Worm (Caenorhabditis elegans) whole organism, young adult: ENCODE results near the gene set-25.

Source experiments
- B0035.1 ChIP-seq: sonication (generic microtip); optimal IDR thresholded peaks from 2 replicates; lab custom pipeline; 2016; ENCODE audit warnings: missing genetic modification characterization, mild to moderate bottlenecking, missing compliant biosample characterization, missing genotype, missing genetic modification reagents
- B0261.1 ChIP-seq: sonication (generic microtip); optimal IDR thresholded peaks from 2 replicates; lab custom pipeline; 2016; ENCODE audit warnings: mild to moderate bottlenecking, missing genetic modification characterization, moderate library complexity, missing compliant biosample characterization
- F33H1.4 ChIP-seq: fragments of 200-800 bp; sonication (Bioruptor generic); IDR thresholded peaks from 2 replicates; pipeline ENCODE4 v1.3.6; 2022; ENCODE audit warnings: missing genetic modification reagents, missing genetic modification characterization, missing compliant biosample characterization
- F37B4.10 ChIP-seq: fragments of 200-800 bp; sonication (Bioruptor generic); IDR thresholded peaks from 2 replicates; pipeline ENCODE4 v1.3.6; 2022; ENCODE audit warnings: missing genetic modification characterization, missing compliant biosample characterization
- F39B2.1 ChIP-seq: fragments of 200-800 bp; sonication (Bioruptor generic); IDR thresholded peaks from 2 replicates; pipeline ENCODE4 v1.3.6; 2022; ENCODE audit warnings: missing genetic modification reagents, missing genetic modification characterization, missing compliant biosample characterization
- Y53G8AR.9 ChIP-seq: fragments of 200-800 bp; sonication (Bioruptor generic); conservative IDR thresholded peaks from 2 replicates; pipeline ENCODE4 v1.3.6; 2022; ENCODE audit warnings: missing genetic modification reagents, missing genetic modification characterization, missing compliant biosample characterization
- Y56A3A.18 ChIP-seq: fragments of 200-800 bp; sonication (Bioruptor generic); IDR thresholded peaks from 2 replicates; pipeline ENCODE4 v1.3.6; 2022; ENCODE audit warnings: missing genetic modification reagents, missing genetic modification characterization, missing compliant biosample characterization
- Y95B8A.8 ChIP-seq: fragments of 200-800 bp; sonication (Bioruptor generic); IDR thresholded peaks from 2 replicates; pipeline ENCODE4 v1.3.6; 2022; ENCODE audit warnings: missing genetic modification reagents, missing genetic modification characterization, missing compliant biosample characterization
- attf-3 ChIP-seq: fragments of 200-800 bp; sonication (Bioruptor generic); conservative IDR thresholded peaks from 2 replicates; pipeline ENCODE4 v1.3.6; 2022; ENCODE audit warnings: missing genetic modification reagents, missing genetic modification characterization, missing compliant biosample characterization
- attf-5 ChIP-seq: fragments of 200-800 bp; sonication (Bioruptor generic); optimal IDR thresholded peaks from 2 replicates; lab custom pipeline; 2018; ENCODE audit warnings: mild to moderate bottlenecking, missing genetic modification characterization, missing compliant biosample characterization
- attf-6 ChIP-seq: fragments of 200-800 bp; sonication (Bioruptor generic); IDR thresholded peaks from 2 replicates; pipeline ENCODE4 v1.3.6; 2022; ENCODE audit warnings: missing genetic modification reagents, missing genetic modification characterization, missing compliant biosample characterization
- cebp-1 ChIP-seq, 2 experiments: fragments of 200-800 bp in 1 of 2; sonication (Bioruptor generic) in 1 of 2; sonication (generic microtip) in 1 of 2; IDR thresholded peaks in 1 of 2; optimal IDR thresholded peaks in 1 of 2; 2 replicates each; pipeline versions ENCODE4 v1.3.6 to Lab custom; 2017 to 2022; ENCODE audit warnings: missing compliant biosample characterization in 2 of 2, missing genetic modification characterization in 2 of 2, mild to moderate bottlenecking in 1 of 2, missing genetic modification reagents in 1 of 2, moderate library complexity in 1 of 2
- cebp-2 ChIP-seq: fragments of 200-800 bp; sonication (Bioruptor generic); IDR thresholded peaks from 2 replicates; pipeline ENCODE4 v1.3.6; 2022; ENCODE audit warnings: missing genetic modification characterization, missing compliant biosample characterization
- ceh-27 ChIP-seq: fragments of 200-800 bp; sonication (Bioruptor generic); optimal IDR thresholded peaks from 2 replicates; lab custom pipeline; 2018; ENCODE audit warnings: mild to moderate bottlenecking, missing genetic modification characterization, moderate library complexity, missing compliant biosample characterization
- ceh-91 ChIP-seq: fragments of 200-800 bp; sonication (Bioruptor generic); IDR thresholded peaks from 2 replicates; pipeline ENCODE4 v1.3.6; 2022; ENCODE audit warnings: missing genetic modification reagents, missing genetic modification characterization, missing compliant biosample characterization
- chd-7 ChIP-seq: sonication (generic microtip); optimal IDR thresholded peaks from 2 replicates; lab custom pipeline; 2016; ENCODE audit warnings: mild to moderate bottlenecking, missing genetic modification characterization, moderate library complexity, missing compliant biosample characterization
- dox-1 ChIP-seq: fragments of 200-800 bp; sonication (Bioruptor generic); IDR thresholded peaks from 2 replicates; pipeline ENCODE4 v1.3.6; 2022; ENCODE audit warnings: missing genetic modification reagents, missing genetic modification characterization, missing compliant biosample characterization
- dpl-1 ChIP-seq: fragments of 150-350 bp; optimal IDR thresholded peaks from 2 replicates; lab custom pipeline; 2014; ENCODE audit warnings: missing biosample characterization, missing genetic modification reagents, missing genetic modification characterization
- efl-1 ChIP-seq: fragments of 150-350 bp; optimal IDR thresholded peaks from 2 replicates; lab custom pipeline; 2014; ENCODE audit warnings: missing biosample characterization, missing genetic modification reagents, missing genetic modification characterization
- egl-18 ChIP-seq: fragments of 200-800 bp; sonication (Bioruptor generic); IDR thresholded peaks from 2 replicates; pipeline ENCODE4 v1.3.6; 2022; ENCODE audit warnings: missing genetic modification reagents, missing genetic modification characterization, missing compliant biosample characterization
- fkh-3 ChIP-seq: sonication (generic microtip); optimal IDR thresholded peaks from 2 replicates; lab custom pipeline; 2016; ENCODE audit warnings: mild to moderate bottlenecking, missing genetic modification characterization, missing compliant biosample characterization
- hmg-1.2 ChIP-seq: fragments of 200-800 bp; sonication (Bioruptor generic); IDR thresholded peaks from 2 replicates; pipeline ENCODE4 v1.3.6; 2022; ENCODE audit warnings: missing genetic modification reagents, missing genetic modification characterization, missing compliant biosample characterization
- lag-1 ChIP-seq: fragments of 200-800 bp; sonication (Bioruptor generic); IDR thresholded peaks from 2 replicates; pipeline ENCODE4 v1.3.6; 2022; ENCODE audit warnings: missing genetic modification reagents, missing genetic modification characterization, missing compliant biosample characterization
- let-607 ChIP-seq, 2 experiments: fragments of 200-800 bp in 1 of 2; sonication (Bioruptor generic) in 1 of 2; sonication (generic microtip) in 1 of 2; optimal IDR thresholded peaks; 2 replicates each; lab custom pipeline; 2016 to 2018; ENCODE audit warnings: mild to moderate bottlenecking in 2 of 2, missing compliant biosample characterization in 2 of 2, missing genetic modification characterization in 2 of 2, moderate library complexity in 2 of 2, missing genotype in 1 of 2
- lin-35 ChIP-seq, 3 experiments: fragments of 150-350 bp in 2 of 3; sonication (generic microtip) in 1 of 3; optimal IDR thresholded peaks; 2 replicates each; lab custom pipeline; 2014 to 2018; ENCODE audit warnings: missing biosample characterization in 3 of 3, missing genetic modification characterization in 3 of 3, missing genetic modification reagents in 3 of 3
- lin-54 ChIP-seq: fragments of 200-800 bp; sonication (Bioruptor generic); optimal IDR thresholded peaks from 2 replicates; lab custom pipeline; 2018; ENCODE audit warnings: mild to moderate bottlenecking, missing genetic modification characterization, missing compliant biosample characterization
- nhr-120 ChIP-seq: fragments of 200-800 bp; sonication (Bioruptor generic); IDR thresholded peaks from 2 replicates; pipeline ENCODE4 v1.3.6; 2022; ENCODE audit warnings: missing genetic modification characterization, missing compliant biosample characterization
- nhr-80 ChIP-seq: sonication (generic microtip); optimal IDR thresholded peaks from 2 replicates; lab custom pipeline; 2016; ENCODE audit warnings: missing genetic modification characterization, missing compliant biosample characterization
- nhr-90 ChIP-seq: sonication (generic microtip); optimal IDR thresholded peaks from 2 replicates; lab custom pipeline; 2016; ENCODE audit warnings: missing genotype, mild to moderate bottlenecking, missing genetic modification characterization, missing compliant biosample characterization
- rcor-1 ChIP-seq: fragments of 200-800 bp; sonication (Bioruptor generic); IDR thresholded peaks from 2 replicates; pipeline ENCODE4 v1.3.6; 2022; ENCODE audit warnings: missing genetic modification reagents, missing genetic modification characterization, missing compliant biosample characterization
- rec-8 ChIP-seq, 2 experiments: sonication (generic microtip); optimal IDR thresholded peaks; 2 replicates each; lab custom pipeline; 2016; ENCODE audit warnings: mild to moderate bottlenecking in 2 of 2, missing genetic modification characterization in 2 of 2, missing genetic modification reagents in 2 of 2, missing genotype in 2 of 2, missing biosample characterization in 1 of 2, missing compliant biosample characterization in 1 of 2, moderate library complexity in 1 of 2
- rpc-1 ChIP-seq, 2 experiments: fragments of 150-350 bp in 1 of 2; sonication (generic microtip) in 1 of 2; optimal IDR thresholded peaks; 2 replicates each; lab custom pipeline; 2014 to 2018; ENCODE audit warnings: missing biosample characterization in 1 of 2, missing genetic modification characterization in 1 of 2, missing genetic modification reagents in 1 of 2, missing genotype in 1 of 2
- snpc-1.3 ChIP-seq: sonication (generic microtip); optimal IDR thresholded peaks from 2 replicates; lab custom pipeline; 2017; ENCODE audit warnings: missing genetic modification characterization, mild to moderate bottlenecking, missing compliant biosample characterization, antibody characterized with exemption, moderate library complexity, missing genotype, missing genetic modification reagents; ENCODE audit not compliant: insufficient read depth
- snpc-3.4 ChIP-seq: sonication (generic microtip); optimal IDR thresholded peaks from 2 replicates; lab custom pipeline; 2017; ENCODE audit warnings: missing genetic modification characterization, mild to moderate bottlenecking, missing compliant biosample characterization, antibody characterized with exemption, moderate library complexity, missing genotype, missing genetic modification reagents
- tbx-9 ChIP-seq: sonication (generic microtip); optimal IDR thresholded peaks from 2 replicates; lab custom pipeline; 2016; ENCODE audit warnings: borderline replicate concordance, missing genetic modification characterization, inconsistent platforms, missing compliant biosample characterization
- tlf-1 ChIP-seq: fragments of 200-800 bp; sonication (Bioruptor generic); optimal IDR thresholded peaks from 2 replicates; lab custom pipeline; 2018; ENCODE audit warnings: mild to moderate bottlenecking, missing genetic modification characterization, missing compliant biosample characterization
- unc-130 ChIP-seq: sonication (generic microtip); optimal IDR thresholded peaks from 2 replicates; lab custom pipeline; 2016; ENCODE audit warnings: missing genetic modification reagents, missing genetic modification characterization, missing compliant biosample characterization
- unc-62 ChIP-seq: fragments of 150-350 bp; optimal IDR thresholded peaks from 2 replicates; lab custom pipeline; 2014; ENCODE audit warnings: missing biosample characterization, missing genetic modification reagents, missing genetic modification characterization
- zfh-2 ChIP-seq: fragments of 200-800 bp; sonication (Bioruptor generic); conservative IDR thresholded peaks from 2 replicates; pipeline ENCODE4 v1.3.6; 2022; ENCODE audit warnings: missing genetic modification reagents, missing genetic modification characterization, missing compliant biosample characterization
- ztf-18 ChIP-seq: sonication (generic microtip); optimal IDR thresholded peaks from 2 replicates; lab custom pipeline; 2016; ENCODE audit warnings: missing genotype, mild to moderate bottlenecking, missing genetic modification characterization, missing compliant biosample characterization

The set-25 gene

DNA sequence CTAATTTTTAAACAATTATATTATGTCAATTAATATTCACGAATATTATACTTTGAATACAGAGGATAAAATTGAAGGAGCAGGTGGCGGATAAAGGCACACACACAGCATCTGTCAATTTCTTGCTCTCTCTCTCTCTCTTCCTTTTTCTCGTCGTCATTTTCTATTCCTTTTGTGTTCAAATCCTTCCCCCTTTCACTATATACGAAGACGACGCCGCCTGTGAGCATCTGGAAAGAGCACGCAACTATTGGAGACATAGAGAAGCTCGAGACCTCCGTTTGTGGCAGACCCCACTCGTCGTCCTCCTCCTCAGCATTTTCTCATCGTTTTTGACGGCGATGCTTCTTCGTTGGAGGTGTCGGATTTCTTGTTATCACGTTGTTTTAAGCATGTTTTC is 34.7 kb downstream of the set-25 start:
- TF ChIP-seq cebp-1 (GFP tag; IDR thresholded peaks at IDR 0.05; lab: Robert Waterston, UW) = no peak
- no peak for TF ChIP-seq cebp-1 (tag; optimal IDR thresholded peaks at IDR 0.05; lab: Kevin White, UChicago)
- peak; percentile 53; the same call in 1 of the 2 replicates for TF ChIP-seq zfh-2 (GFP tag; lab: Robert Waterston, UW)
- TF ChIP-seq hmg-1.2 (GFP tag; lab: Robert Waterston, UW) = peak; percentile 50; the same call in 1 of the 2 replicates
- TF ChIP-seq nhr-90 (tag; lab: Kevin White, UChicago) = no peak
- TF ChIP-seq F37B4.10 = no peak
- no peak for TF ChIP-seq dox-1 (GFP tag; lab: Robert Waterston, UW)
- no peak for TF ChIP-seq egl-18 (GFP tag; lab: Robert Waterston, UW)
- TF ChIP-seq rcor-1 = no peak
- TF ChIP-seq chd-7 (tag; lab: Kevin White, UChicago) = no peak
- no peak for TF ChIP-seq cebp-2 (GFP tag; lab: Robert Waterston, UW)
- TF ChIP-seq unc-130 = no peak
- TF ChIP-seq attf-6 (GFP tag; lab: Robert Waterston, UW) = no peak
- peak; percentile 9 for TF ChIP-seq ceh-27

ce11 chrIII:13256438-13256928 is 36.4 kb downstream of the set-25 start, which contains the start of gene F56A8.3:
F56A8.3 (plus strand) TSS chrIII:13256878.
- peak in 2 of 3 experiments; percentile 57 to 95 for TF ChIP-seq lin-35 (GFP tag; optimal IDR thresholded peaks at IDR 0.05; lab: Kevin White, UChicago)
- no peak for TF ChIP-seq snpc-1.3 (tag; lab: Kevin White, UChicago)
- peak; percentile 83 for TF ChIP-seq dpl-1 (GFP tag; lab: Kevin White, UChicago)
- no peak for TF ChIP-seq tbx-9
- TF ChIP-seq attf-3 (GFP tag; lab: Robert Waterston, UW) = peak; percentile 96
- no peak for TF ChIP-seq B0261.1 (tag; lab: Kevin White, UChicago)
- peak; percentile 24 for TF ChIP-seq snpc-3.4 (tag; lab: Kevin White, UChicago)
- no peak for TF ChIP-seq ztf-18 (tag; lab: Kevin White, UChicago)
- peak in 1 of 2 experiments; percentile 43 for TF ChIP-seq let-607 (tag; optimal IDR thresholded peaks at IDR 0.05; lab: Kevin White, UChicago)
- TF ChIP-seq efl-1 = peak; percentile 84
- TF ChIP-seq lin-54 (GFP tag; lab: Kevin White, UChicago) = peak; percentile 91

ce11 chrIII:13254178-13254725 is 38.6 kb downstream of the set-25 start, which contains the start of gene F56A8.9:
F56A8.9 (plus strand) TSS chrIII:13254675.
- TF ChIP-seq F39B2.1 = no peak
- no peak for TF ChIP-seq unc-62 (GFP tag; lab: Kevin White, UChicago)
- TF ChIP-seq dox-1 (GFP tag; lab: Robert Waterston, UW) = no peak
- no peak for TF ChIP-seq Y53G8AR.9
- TF ChIP-seq hmg-1.2 (GFP tag; lab: Robert Waterston, UW) = peak; percentile 42; the same call in 1 of the 2 replicates
- TF ChIP-seq ceh-27 = no peak
- no peak for TF ChIP-seq nhr-90 (tag; lab: Kevin White, UChicago)
- TF ChIP-seq let-607 (tag; optimal IDR thresholded peaks at IDR 0.05; lab: Kevin White, UChicago) = peak in 1 of 2 experiments; percentile 73

DNA sequence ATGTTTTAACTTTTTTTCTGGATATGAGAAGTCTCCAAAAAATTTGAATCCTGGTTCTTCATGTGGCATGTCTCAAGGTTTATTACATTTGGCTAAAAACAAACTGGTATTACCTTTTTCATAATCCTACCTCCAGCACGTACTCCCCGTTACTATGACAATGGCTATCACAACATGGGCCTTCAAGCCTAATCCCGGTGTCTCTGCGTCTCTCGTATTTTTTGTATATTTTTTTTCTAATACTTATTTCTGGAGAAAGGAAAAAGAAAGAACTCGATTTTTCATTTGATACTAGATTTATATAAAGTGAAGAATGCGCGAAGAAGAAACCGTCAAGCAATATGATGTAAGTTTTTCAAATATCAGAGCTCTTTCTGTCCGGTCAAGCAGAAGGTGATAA is 46.6 kb downstream of the set-25 start, which contains the start of gene anoh-1:
Gene anoh-1, plus strand, starts transcription at position 301 of the 400 bp plus-strand sequence.
- TF ChIP-seq cebp-1 (GFP tag; IDR thresholded peaks at IDR 0.05; lab: Robert Waterston, UW) (no peak), cebp-1 (tag; optimal IDR thresholded peaks at IDR 0.05; lab: Kevin White, UChicago) (no peak), Y56A3A.18 (GFP tag; lab: Robert Waterston, UW) (no peak), rpc-1 (optimal IDR thresholded peaks at IDR 0.05; lab: Kevin White, UChicago) (no peak), rpc-1 (tag; optimal IDR thresholded peaks at IDR 0.05; lab: Kevin White, UChicago) (no peak), nhr-120 (GFP tag; lab: Robert Waterston, UW) (no peak), zfh-2 (GFP tag; lab: Robert Waterston, UW) (no peak), lag-1 (GFP tag; lab: Robert Waterston, UW) (no peak), F37B4.10 (no peak), rec-8 (tag; optimal IDR thresholded peaks at IDR 0.05; lab: Kevin White, UChicago) (no peak), B0261.1 (tag; lab: Kevin White, UChicago) (no peak), fkh-3 (tag; lab: Kevin White, UChicago) (no peak), B0035.1 (tag; lab: Kevin White, UChicago) (no peak), Y95B8A.8 (GFP tag; lab: Robert Waterston, UW) (no peak), attf-5 (no peak), nhr-80 (tag; lab: Kevin White, UChicago) (no peak), efl-1 (no peak), ceh-91 (GFP tag; lab: Robert Waterston, UW) (no peak), dpl-1 (GFP tag; lab: Kevin White, UChicago) (no peak), F33H1.4 (GFP tag; lab: Robert Waterston, UW) (no peak), egl-18 (GFP tag; lab: Robert Waterston, UW) (no peak), tlf-1 (GFP tag; lab: Kevin White, UChicago) (no peak)
- TF ChIP-seq, all 124 proteins: peak for 0
